Fruit fly (Drosophila melanogaster) whole organism, embryonic: ENCODE measurements around the gene CG32507.
A peak's percentile ranks its signal among the peaks of the same experiment; 100 is the strongest.

Experiments
- Ada2b ChIP-seq: fragments of 200-800 bp; sonication (Bioruptor generic); IDR thresholded peaks from 2 replicates; pipeline ENCODE4 v1.3.6; 2022; ENCODE audit warnings: missing biosample characterization, missing genetic modification characterization
- Awh ChIP-seq: fragments of 200-800 bp; sonication (Bioruptor generic); IDR thresholded peaks from 2 replicates; pipeline ENCODE4, ENCODE4 v1.3.6; 2022; ENCODE audit warnings: missing biosample characterization, missing genetic modification characterization
- CG1024 ChIP-seq: fragments of 200-800 bp; sonication (Bioruptor generic); IDR thresholded peaks from 2 replicates; pipeline ENCODE4 v1.3.6; 2022; ENCODE audit warnings: missing biosample characterization, missing genetic modification characterization
- CG10321 ChIP-seq: fragments of 200-800 bp; sonication (Bioruptor generic); IDR thresholded peaks from 2 replicates; pipeline ENCODE4 v1.3.6; 2022; ENCODE audit warnings: missing biosample characterization, missing genetic modification characterization
- CG10979 ChIP-seq: fragments of 200-800 bp; sonication (Bioruptor generic); optimal IDR thresholded peaks from 2 replicates; lab custom pipeline; 2018; ENCODE audit warnings: missing biosample characterization, mild to moderate bottlenecking, missing genetic modification characterization, moderate library complexity
- CG11723 ChIP-seq: fragments of 200-800 bp; sonication (Bioruptor generic); optimal IDR thresholded peaks from 2 replicates; lab custom pipeline; 2017; ENCODE audit warnings: missing biosample characterization, mild to moderate bottlenecking, missing genetic modification characterization
- CG12769 ChIP-seq: fragments of 200-800 bp; sonication (Bioruptor generic); optimal IDR thresholded peaks from 2 replicates; lab custom pipeline; 2019; ENCODE audit warnings: missing biosample characterization, mild to moderate bottlenecking, missing genetic modification characterization, moderate library complexity
- CG13424 ChIP-seq: fragments of 200-800 bp; sonication (Bioruptor generic); optimal IDR thresholded peaks from 2 replicates; lab custom pipeline; 2019; ENCODE audit warnings: missing biosample characterization, mild to moderate bottlenecking, missing genetic modification characterization, moderate library complexity
- CG17361 ChIP-seq: fragments of 200-800 bp; sonication (Bioruptor generic); IDR thresholded peaks from 3 replicates; pipeline ENCODE4 v1.3.6; 2022; ENCODE audit warnings: missing biosample characterization, missing genetic modification characterization
- CG1832 ChIP-seq: fragments of 200-800 bp; sonication (Bioruptor generic); optimal IDR thresholded peaks from 2 replicates; lab custom pipeline; 2017; ENCODE audit warnings: missing biosample characterization, mild to moderate bottlenecking, missing genetic modification characterization, inconsistent platforms
- CG30403 ChIP-seq: fragments of 200-800 bp; sonication (Bioruptor generic); optimal IDR thresholded peaks from 3 replicates; lab custom pipeline; 2016; ENCODE audit warnings: missing biosample characterization, missing genetic modification characterization
- CG3065 ChIP-seq: fragments of 200-800 bp; sonication (Bioruptor generic); optimal IDR thresholded peaks from 2 replicates; lab custom pipeline; 2016; ENCODE audit warnings: missing biosample characterization, missing genetic modification characterization
- CG31224 ChIP-seq: fragments of 200-800 bp; sonication (Bioruptor generic); IDR thresholded peaks from 2 replicates; pipeline ENCODE4 v1.3.6; 2022; ENCODE audit warnings: missing biosample characterization, missing genetic modification characterization
- CG42726 ChIP-seq: fragments of 200-800 bp; sonication (Bioruptor generic); IDR thresholded peaks from 2 replicates; pipeline ENCODE4 v1.3.6; 2022; ENCODE audit warnings: missing biosample characterization, missing genetic modification characterization; ENCODE audit not compliant: partially characterized antibody
- CG4820 ChIP-seq: fragments of 200-800 bp; sonication (Bioruptor generic); optimal IDR thresholded peaks from 3 replicates; lab custom pipeline; 2016; ENCODE audit warnings: missing biosample characterization, missing genetic modification characterization
- CG6813 ChIP-seq: fragments of 200-800 bp; sonication (Bioruptor generic); optimal IDR thresholded peaks from 2 replicates; lab custom pipeline; 2017; ENCODE audit warnings: missing biosample characterization, missing genetic modification characterization, mild to moderate bottlenecking, moderate library complexity, missing genetic modification reagents
- CG6854 ChIP-seq: fragments of 200-800 bp; sonication (Bioruptor generic); optimal IDR thresholded peaks from 3 replicates; lab custom pipeline; 2017; ENCODE audit warnings: missing biosample characterization, mild to moderate bottlenecking, missing genetic modification characterization
- CG7556 ChIP-seq: fragments of 200-800 bp; sonication (Bioruptor generic); optimal IDR thresholded peaks from 2 replicates; lab custom pipeline; 2017; ENCODE audit warnings: missing biosample characterization, mild to moderate bottlenecking, missing genetic modification characterization
- Chrac-16 ChIP-seq: fragments of 200-800 bp; sonication (Bioruptor generic); optimal IDR thresholded peaks from 3 replicates; lab custom pipeline; 2016; ENCODE audit warnings: missing biosample characterization, missing genetic modification characterization
- Dad ChIP-seq: fragments of 200-800 bp; sonication (Bioruptor generic); optimal IDR thresholded peaks from 3 replicates; lab custom pipeline; 2016; ENCODE audit warnings: missing biosample characterization, missing genetic modification characterization
- Dfd ChIP-seq, 2 experiments: fragments of >200 bp; optimal IDR thresholded peaks; 2 replicates each; lab custom pipeline; 2017; ENCODE audit warnings: missing biosample characterization in 2 of 2, missing genetic modification characterization in 2 of 2
- Ets97D ChIP-seq: fragments of 200-800 bp; sonication (Bioruptor generic); optimal IDR thresholded peaks from 3 replicates; lab custom pipeline; 2016; ENCODE audit warnings: missing biosample characterization, missing genetic modification characterization
- H2.0 ChIP-seq: fragments of 200-800 bp; sonication (Bioruptor generic); IDR thresholded peaks from 2 replicates; pipeline ENCODE4 v1.3.6; 2022; ENCODE audit warnings: missing biosample characterization, missing genetic modification characterization
- HmgD ChIP-seq: fragments of 200-800 bp; sonication (Bioruptor generic); optimal IDR thresholded peaks from 3 replicates; lab custom pipeline; 2016; ENCODE audit warnings: missing biosample characterization, missing genetic modification characterization
- Jarid2 ChIP-seq: fragments of 200-800 bp; sonication (Bioruptor generic); optimal IDR thresholded peaks from 3 replicates; lab custom pipeline; 2017; ENCODE audit warnings: mild to moderate bottlenecking, missing biosample characterization, missing genetic modification reagents, missing genetic modification characterization
- Meics ChIP-seq: fragments of 200-800 bp; sonication (Bioruptor generic); optimal IDR thresholded peaks from 2 replicates; lab custom pipeline; 2017; ENCODE audit warnings: missing biosample characterization, mild to moderate bottlenecking, missing genetic modification characterization
- Nf-YC ChIP-seq: fragments of 200-800 bp; optimal IDR thresholded peaks from 3 replicates; lab custom pipeline; 2019; ENCODE audit warnings: missing biosample characterization, mild to moderate bottlenecking, missing genetic modification characterization, moderate library complexity
- Rfx ChIP-seq: fragments of 200-800 bp; sonication (Bioruptor generic); IDR thresholded peaks from 2 replicates; pipeline ENCODE4 v1.3.6; 2022; ENCODE audit warnings: missing biosample characterization, missing genetic modification characterization
- TFAM ChIP-seq: fragments of 200-800 bp; sonication (Bioruptor generic); optimal IDR thresholded peaks from 2 replicates; lab custom pipeline; 2017; ENCODE audit warnings: missing biosample characterization, missing genetic modification characterization, inconsistent platforms
- Xbp1 ChIP-seq: fragments of 200-800 bp; sonication (Bioruptor generic); optimal IDR thresholded peaks from 3 replicates; lab custom pipeline; 2016; ENCODE audit warnings: missing biosample characterization, mild to moderate bottlenecking, missing genetic modification characterization
- abd-A ChIP-seq: fragments of 200-800 bp; sonication (Bioruptor generic); optimal IDR thresholded peaks from 3 replicates; lab custom pipeline; 2019; ENCODE audit warnings: missing biosample characterization, mild to moderate bottlenecking, missing genetic modification characterization, moderate library complexity
- da ChIP-seq: fragments of 200-800 bp; sonication (Bioruptor generic); optimal IDR thresholded peaks from 2 replicates; lab custom pipeline; 2016; ENCODE audit warnings: missing biosample characterization, missing genetic modification characterization
- eve ChIP-seq, 2 experiments: fragments of >200 bp; optimal IDR thresholded peaks; 2 replicates each; lab custom pipeline; 2017; ENCODE audit warnings: missing biosample characterization in 2 of 2, missing genetic modification characterization in 2 of 2
- fd96Cb ChIP-seq: fragments of 200-800 bp; sonication (Bioruptor generic); optimal IDR thresholded peaks from 2 replicates; lab custom pipeline; 2018; ENCODE audit warnings: missing biosample characterization, mild to moderate bottlenecking, missing genetic modification characterization, moderate library complexity
- gem ChIP-seq: fragments of 200-800 bp; sonication (Bioruptor generic); optimal IDR thresholded peaks from 2 replicates; lab custom pipeline; 2019; ENCODE audit warnings: missing biosample characterization, mild to moderate bottlenecking, missing genetic modification characterization, moderate library complexity
- gsb-n ChIP-seq: fragments of 200-800 bp; sonication (Bioruptor generic); optimal IDR thresholded peaks from 3 replicates; lab custom pipeline; 2018; ENCODE audit warnings: missing biosample characterization, mild to moderate bottlenecking, missing genetic modification characterization
- jigr1 ChIP-seq: fragments of 200-800 bp; sonication (Bioruptor generic); IDR thresholded peaks from 3 replicates; pipeline ENCODE4 v1.3.6; 2022; ENCODE audit warnings: missing biosample characterization, missing genetic modification characterization
- kni ChIP-seq: fragments of 200-800 bp; sonication (Bioruptor generic); optimal IDR thresholded peaks from 3 replicates; lab custom pipeline; 2017; ENCODE audit warnings: mild to moderate bottlenecking, missing biosample characterization, missing genetic modification reagents, missing genetic modification characterization
- oc ChIP-seq: fragments of 200-800 bp; sonication (Bioruptor generic); optimal IDR thresholded peaks from 2 replicates; lab custom pipeline; 2018; ENCODE audit warnings: missing biosample characterization, mild to moderate bottlenecking, missing genetic modification characterization, moderate library complexity
- prd ChIP-seq, 3 experiments: fragments of >200 bp in 2 of 3; fragments of 200-800 bp in 1 of 3; sonication (Bioruptor generic) in 1 of 3; optimal IDR thresholded peaks in 2 of 3; IDR thresholded peaks in 1 of 3; 2 replicates in 2 of 3; 3 replicates in 1 of 3; pipeline versions ENCODE4 v1.3.6 to Lab custom; 2017 to 2022; ENCODE audit warnings: missing biosample characterization in 1 of 3, missing genetic modification characterization in 1 of 3
- pros ChIP-seq: fragments of 200-800 bp; sonication (Bioruptor generic); optimal IDR thresholded peaks from 3 replicates; lab custom pipeline; 2019; ENCODE audit warnings: missing biosample characterization, mild to moderate bottlenecking, missing genetic modification characterization, moderate library complexity
- psq ChIP-seq: fragments of 200-800 bp; sonication (Bioruptor generic); optimal IDR thresholded peaks from 2 replicates; lab custom pipeline; 2017; ENCODE audit warnings: missing biosample characterization, missing genetic modification characterization
- row ChIP-seq: fragments of 200-800 bp; sonication (Bioruptor generic); IDR thresholded peaks from 3 replicates; pipeline ENCODE4 v1.3.6; 2022; ENCODE audit warnings: missing biosample characterization, missing genetic modification characterization
- run ChIP-seq: fragments of 200-800 bp; sonication (Bioruptor generic); optimal IDR thresholded peaks from 3 replicates; lab custom pipeline; 2018; ENCODE audit warnings: missing biosample characterization, mild to moderate bottlenecking, missing genetic modification characterization
- shn ChIP-seq: fragments of 200-800 bp; sonication (Bioruptor generic); optimal IDR thresholded peaks from 3 replicates; lab custom pipeline; 2016; ENCODE audit warnings: missing biosample characterization, missing genetic modification characterization
- sqz ChIP-seq: fragments of 200-800 bp; sonication (Bioruptor generic); optimal IDR thresholded peaks from 3 replicates; lab custom pipeline; 2018; ENCODE audit warnings: missing biosample characterization, mild to moderate bottlenecking, missing genetic modification characterization
- tap ChIP-seq: fragments of 200-800 bp; optimal IDR thresholded peaks from 3 replicates; lab custom pipeline; 2019; ENCODE audit warnings: missing biosample characterization, mild to moderate bottlenecking, missing genetic modification characterization, moderate library complexity
- tll ChIP-seq, 2 experiments: fragments of 200-800 bp in 1 of 2; fragments of >200 bp in 1 of 2; sonication (Bioruptor generic) in 1 of 2; optimal IDR thresholded peaks; 2 replicates each; lab custom pipeline; 2017 to 2019; ENCODE audit warnings: missing biosample characterization in 2 of 2, missing genetic modification characterization in 2 of 2, mild to moderate bottlenecking in 1 of 2, moderate library complexity in 1 of 2
- toy ChIP-seq: fragments of 200-800 bp; sonication (Bioruptor generic); IDR thresholded peaks from 2 replicates; pipeline ENCODE4 v1.3.6; 2022; ENCODE audit warnings: missing biosample characterization, missing genetic modification characterization
- wek ChIP-seq: fragments of 200-800 bp; sonication (Bioruptor generic); optimal IDR thresholded peaks from 3 replicates; lab custom pipeline; 2018; ENCODE audit warnings: missing biosample characterization, mild to moderate bottlenecking, missing genetic modification characterization, moderate library complexity

The CG32507 gene

DNA sequence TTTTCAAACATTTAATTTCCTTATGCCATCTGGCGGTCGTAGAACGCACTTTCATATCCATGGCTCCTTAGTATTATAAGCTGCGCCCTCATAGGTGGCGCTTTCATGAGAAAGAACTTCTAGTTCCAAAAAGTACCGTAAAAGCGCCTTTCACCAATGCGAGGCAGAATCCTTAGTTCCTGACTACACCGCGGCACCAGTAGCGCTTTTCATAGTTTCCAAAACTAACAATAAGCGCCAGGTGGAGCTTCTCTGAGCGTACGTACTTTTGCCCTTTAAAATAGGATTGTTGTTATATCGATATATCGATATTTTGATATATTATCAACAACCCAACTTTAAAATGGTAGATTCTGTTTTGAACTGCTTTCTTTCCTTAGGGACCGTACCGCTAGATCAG is 20.6 kb downstream of the CG32507 start (continued):
- TF ChIP-seq TFAM (peak; percentile 33), CG3065 (GFP tag; lab: Kevin White, UChicago) (peak; percentile 69), Ada2b (GFP tag; lab: Robert Waterston, UW) (peak; percentile 54), CG1024 (GFP tag; lab: Robert Waterston, UW) (peak; percentile 65), CG42726 (GFP tag; lab: Robert Waterston, UW) (peak; percentile 80), Awh (peak; percentile 47; the same call in 1 of the 2 replicates), CG13424 (tag; lab: Kevin White, UChicago) (peak; percentile 76), psq (GFP tag; lab: Kevin White, UChicago) (peak; percentile 14), jigr1 (GFP tag; lab: Robert Waterston, UW) (no peak), CG4820 (GFP tag; lab: Kevin White, UChicago) (peak; percentile 60), CG11723 (GFP tag; lab: Kevin White, UChicago) (peak; percentile 46), Rfx (GFP tag; lab: Robert Waterston, UW) (peak; percentile 90), tap (tag; lab: Kevin White, UChicago) (peak; percentile 6), Ets97D (peak; percentile 76)

DNA sequence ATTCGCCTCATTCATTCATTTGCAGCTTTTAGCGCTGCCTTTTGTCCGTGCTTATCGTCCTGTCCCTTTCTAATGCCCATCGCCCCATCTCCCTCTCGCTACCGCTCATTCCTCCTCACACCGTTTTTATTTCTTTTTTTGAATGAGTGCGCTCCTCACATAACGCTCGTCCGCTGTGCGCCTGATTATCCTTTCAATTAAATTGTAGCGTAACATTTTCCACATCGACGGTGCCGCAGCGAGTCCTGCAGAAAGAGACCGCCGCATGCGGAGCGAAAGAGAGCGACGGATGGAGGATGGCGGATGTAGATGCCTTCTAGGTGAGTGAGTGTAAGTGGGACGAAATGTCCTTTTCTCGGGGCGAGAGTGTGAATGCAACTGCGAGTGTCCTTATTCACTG is 24.1 kb downstream of the CG32507 start:
- TF ChIP-seq Xbp1 (no peak), HmgD (no peak), gsb-n (tag; lab: Kevin White, UChicago) (peak; percentile 82), kni (GFP tag; lab: Kevin White, UChicago) (peak; percentile 40), toy (GFP tag; lab: Robert Waterston, UW) (0 out of 2 replicates have a peak, but pooled peaks have one; percentile 8), H2.0 (GFP tag; lab: Robert Waterston, UW) (no peak), CG12769 (tag; lab: Kevin White, UChicago) (no peak), gem (no peak), CG1832 (peak; percentile 74), Nf-YC (tag; lab: Kevin White, UChicago) (peak; percentile 64), run (no peak), CG17361 (GFP tag; lab: Robert Waterston, UW) (no peak), CG10321 (GFP tag; lab: Robert Waterston, UW) (peak; percentile 30; the same call in 1 of the 2 replicates), sqz (peak; percentile 62), wek (no peak), abd-A (tag; lab: Kevin White, UChicago) (peak; percentile 15), oc (tag; lab: Kevin White, UChicago) (peak; percentile 1), Dad (GFP tag; lab: Kevin White, UChicago) (no peak), Dfd (GFP tag; optimal IDR thresholded peaks at IDR 0.05; lab: Kevin White, UChicago) (no peak), tll (GFP tag; optimal IDR thresholded peaks at IDR 0.05; lab: Kevin White, UChicago) (peak in 1 of 2 experiments; percentile 1), CG31224 (peak; percentile 51; the same call in 1 of the 2 replicates), pros (peak; percentile 73), prd (optimal IDR thresholded peaks at IDR 0.05; lab: Kevin White, UChicago) (no peak), prd (GFP tag; IDR thresholded peaks at IDR 0.05; lab: Robert Waterston, UW) (peak; percentile 26; the same call in 1 of the 3 replicates)

DNA sequence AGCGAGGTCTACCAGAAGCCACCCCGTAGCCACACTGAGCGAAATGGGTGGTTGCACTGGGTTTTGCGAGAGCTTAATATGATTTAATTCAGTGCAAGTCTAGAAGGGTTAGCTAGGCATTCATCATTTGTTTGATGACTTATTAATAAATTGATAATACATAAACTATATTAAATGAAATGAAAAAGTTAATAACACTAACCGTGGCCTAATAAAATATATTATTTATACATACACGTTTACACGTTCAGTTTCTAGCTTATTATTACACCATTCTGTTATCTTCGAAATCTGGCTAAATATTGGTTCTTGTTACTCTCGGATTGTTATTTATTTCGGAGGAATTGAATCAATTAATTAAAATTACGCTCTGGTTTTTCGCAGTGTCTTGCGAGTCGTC is 24.6 kb downstream of the CG32507 start:
- TF ChIP-seq fd96Cb (tag; lab: Kevin White, UChicago) = peak; percentile 19
- TF ChIP-seq da (GFP tag; lab: Kevin White, UChicago) = no peak
- peak; percentile 11 for TF ChIP-seq CG30403 (GFP tag; lab: Kevin White, UChicago)
- peak; percentile 4 for TF ChIP-seq Meics
- TF ChIP-seq CG6854 (GFP tag; lab: Kevin White, UChicago) = no peak
- TF ChIP-seq row (GFP tag; lab: Robert Waterston, UW) = 0 out of 3 replicates have a peak, but pooled peaks have one; percentile 7
- no peak for TF ChIP-seq Chrac-16 (GFP tag; lab: Kevin White, UChicago)
- TF ChIP-seq shn (GFP tag; lab: Kevin White, UChicago) = no peak
- peak; percentile 46 for TF ChIP-seq CG7556 (GFP tag; lab: Kevin White, UChicago)
- TF ChIP-seq eve (GFP tag; optimal IDR thresholded peaks at IDR 0.05; lab: Kevin White, UChicago) = peak in 1 of 2 experiments; percentile 57
- peak; percentile 46 for TF ChIP-seq CG10979 (tag; lab: Kevin White, UChicago)
- TF ChIP-seq Jarid2 (GFP tag; lab: Kevin White, UChicago) = no peak
- no peak for TF ChIP-seq CG6813
